Fruit fly (Drosophila melanogaster): ENCODE measurements around the gene Cyp4ae1.

The Cyp4ae1 gene

DNA sequence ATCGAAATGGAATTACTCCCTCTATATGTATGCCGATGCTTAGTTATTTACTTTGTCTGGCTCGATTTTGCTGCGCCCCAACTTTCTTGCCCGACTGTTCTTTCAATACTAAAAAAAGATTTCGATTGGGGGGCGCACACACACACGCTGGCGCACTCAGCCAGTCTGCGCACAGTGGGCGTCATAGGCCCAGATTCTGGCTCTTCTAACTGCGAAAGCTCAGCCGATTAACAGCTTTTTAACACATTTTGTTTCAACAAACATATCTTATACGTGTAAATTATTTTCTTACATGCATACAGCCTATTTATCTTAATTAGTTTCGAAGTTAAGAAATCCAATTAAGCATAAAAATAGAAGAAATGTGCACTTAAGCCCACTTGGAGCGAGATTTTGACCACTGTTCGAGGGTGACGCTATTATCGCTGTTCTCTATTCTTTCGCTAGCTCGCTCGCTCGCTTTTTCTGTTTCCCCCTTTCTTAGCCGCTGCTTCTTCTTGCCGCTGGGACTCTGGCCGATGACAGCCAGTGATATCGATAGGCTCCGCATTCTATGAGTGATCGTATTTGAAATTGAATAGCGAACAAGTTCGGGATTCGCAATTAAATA is 43.5 kb downstream of the Cyp4ae1 start, which contains the start of gene Vinc (continued):
- TF ChIP-seq rib (GFP tag; IDR thresholded peaks at IDR 0.05) (peak; percentile 63; the same call in 1 of the 2 replicates), CG43689 (GFP tag; IDR thresholded peaks at IDR 0.05) (no peak), CG17829 (tag; optimal IDR thresholded peaks at IDR 0.05) (peak; percentile 89), CG32532 (GFP tag; IDR thresholded peaks at IDR 0.05) (peak; percentile 91), unpg (GFP tag; optimal IDR thresholded peaks at IDR 0.05) (peak; percentile 73), gem (tag; optimal IDR thresholded peaks at IDR 0.05) (no peak), Chrac-16 (GFP tag; optimal IDR thresholded peaks at IDR 0.05) (peak; percentile 52), CG6272 (GFP tag; IDR thresholded peaks at IDR 0.05) (peak; percentile 80), cad (GFP tag; optimal IDR thresholded peaks at IDR 0.05) (no peak), CG1024 (GFP tag; IDR thresholded peaks at IDR 0.05) (no peak), ewg (GFP tag; optimal IDR thresholded peaks at IDR 0.05) (peak; percentile 63), TFAM (GFP tag; optimal IDR thresholded peaks at IDR 0.05) (peak; percentile 8), CG1792 (GFP tag; optimal IDR thresholded peaks at IDR 0.05) (peak; percentile 65), CG3838 (GFP tag; optimal IDR thresholded peaks at IDR 0.05) (no peak), Atf6 (GFP tag; IDR thresholded peaks at IDR 0.05) (peak; percentile 91), jigr1 (GFP tag; IDR thresholded peaks at IDR 0.05) (0 out of 3 replicates have a peak, but pooled peaks have one; percentile 40), Oaz (GFP tag; IDR thresholded peaks at IDR 0.05) (peak; percentile 51; the same call in 1 of the 2 replicates), CG17328 (GFP tag; IDR thresholded peaks at IDR 0.05) (peak; percentile 62), CkIIα-i1 (GFP tag; IDR thresholded peaks at IDR 0.05) (0 out of 2 replicates have a peak, but pooled peaks have one; percentile 46), CG6175 (GFP tag; IDR thresholded peaks at IDR 0.05) (peak; percentile 77), CG32767 (GFP tag; IDR thresholded peaks at IDR 0.05) (peak; percentile 59; the same call in 1 of the 2 replicates), CG10366 (GFP tag; IDR thresholded peaks at IDR 0.05) (peak; percentile 54), Elba2 (GFP tag; optimal IDR thresholded peaks at IDR 0.05) (no peak), Dad (GFP tag; optimal IDR thresholded peaks at IDR 0.05) (peak; percentile 85), MESR4 (GFP tag; optimal IDR thresholded peaks at IDR 0.05) (no peak), Doc3 (GFP tag; IDR thresholded peaks at IDR 0.05; ENCODE audit: partially characterized antibody) (no peak), stc (GFP tag; IDR thresholded peaks at IDR 0.05) (peak; percentile 83), pb (GFP tag; optimal IDR thresholded peaks at IDR 0.05) (peak; percentile 83), CG17612 (GFP tag; IDR thresholded peaks at IDR 0.05) (no peak; the same call in 1 of the 2 replicates), NC2α (GFP tag; optimal IDR thresholded peaks at IDR 0.05) (peak; percentile 29), HLH4C (GFP tag; IDR thresholded peaks at IDR 0.05; ENCODE audit: partially characterized antibody) (peak; percentile 60), dimm (GFP tag; IDR thresholded peaks at IDR 0.05) (no peak), Doc2 (GFP tag; IDR thresholded peaks at IDR 0.05) (no peak), CG14860 (GFP tag; IDR thresholded peaks at IDR 0.05; ENCODE audit: partially characterized antibody) (0 out of 3 replicates have a peak, but pooled peaks have one; percentile 47), CG11723 (GFP tag; optimal IDR thresholded peaks at IDR 0.05) (peak; percentile 55), ase (GFP tag; IDR thresholded peaks at IDR 0.05) (0 out of 3 replicates have a peak, but pooled peaks have one; percentile 55), CG3726 (GFP tag; IDR thresholded peaks at IDR 0.05) (no peak), Aef1 (GFP tag; IDR thresholded peaks at IDR 0.05) (peak; percentile 81), Opbp (GFP tag; IDR thresholded peaks at IDR 0.05; ENCODE audit: partially characterized antibody) (peak; percentile 40; the same call in 2 of the 3 replicates), Xrp1 (GFP tag; IDR thresholded peaks at IDR 0.05) (peak; percentile 91), chinmo (GFP tag; IDR thresholded peaks at IDR 0.05; ENCODE audit: partially characterized antibody) (no peak), CG5180 (GFP tag; optimal IDR thresholded peaks at IDR 0.05) (peak; percentile 80), salm (tag; optimal IDR thresholded peaks at IDR 0.05) (peak; percentile 48), ci (GFP tag; IDR thresholded peaks at IDR 0.05) (no peak; the same call in 1 of the 3 replicates), Deaf1 (tag; optimal IDR thresholded peaks at IDR 0.05) (peak; percentile 79), Usf (GFP tag; optimal IDR thresholded peaks at IDR 0.05) (peak; percentile 36), HLHmδ (GFP tag; optimal IDR thresholded peaks at IDR 0.05) (no peak), Mad (GFP tag; optimal IDR thresholded peaks at IDR 0.05) (peak; percentile 34), ERR (GFP tag; optimal IDR thresholded peaks at IDR 0.05) (peak; percentile 78), Blimp-1 (GFP tag; optimal IDR thresholded peaks at IDR 0.05) (peak; percentile 85)
